Fruit fly (Drosophila melanogaster): ENCODE results near the gene tow.

DNA sequence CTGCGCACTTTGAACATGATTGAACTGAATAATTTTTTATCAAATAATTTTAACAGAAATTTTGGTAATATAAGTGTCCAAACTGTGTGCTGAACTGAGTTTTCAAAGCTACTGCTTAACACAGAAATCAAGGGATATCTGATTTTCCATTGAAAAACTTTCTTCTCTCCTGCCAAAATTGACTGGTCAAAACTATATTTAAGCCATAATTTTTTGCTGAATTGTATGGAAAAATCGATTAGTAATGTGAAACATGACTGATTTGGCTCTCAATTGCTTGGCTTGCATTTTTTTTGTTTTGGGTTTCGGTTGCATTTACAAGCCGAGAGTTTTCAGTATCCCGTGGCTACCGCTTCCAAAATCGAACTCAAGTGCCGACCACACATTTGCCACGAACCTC is 41.8 kb downstream of the tow start, which contains the start of the genes CG32388 and CG43439:
- TF ChIP-seq jim (GFP tag; optimal IDR thresholded peaks at IDR 0.05) (no peak), brk (GFP tag; optimal IDR thresholded peaks at IDR 0.05) (no peak), OdsH (GFP tag; optimal IDR thresholded peaks at IDR 0.05) (no peak), br (GFP tag; optimal IDR thresholded peaks at IDR 0.05) (no peak), fru (GFP tag; optimal IDR thresholded peaks at IDR 0.05) (no peak), Jra (GFP tag; optimal IDR thresholded peaks at IDR 0.05) (no peak), CG9705 (GFP tag; optimal IDR thresholded peaks at IDR 0.05) (no peak), usp (GFP tag; optimal IDR thresholded peaks at IDR 0.05) (no peak), tai (GFP tag; optimal IDR thresholded peaks at IDR 0.05) (no peak), h (GFP tag; optimal IDR thresholded peaks at IDR 0.05) (no peak), psq (GFP tag; optimal IDR thresholded peaks at IDR 0.05) (no peak), sv (GFP tag; optimal IDR thresholded peaks at IDR 0.05) (no peak), Sp1 (GFP tag; optimal IDR thresholded peaks at IDR 0.05) (no peak)
